Worm (Caenorhabditis elegans): Measurements from ENCODE around the gene mig-21.
A peak's percentile ranks its signal among the peaks of the same experiment; 100 is the strongest.

mig-21 gene

DNA sequence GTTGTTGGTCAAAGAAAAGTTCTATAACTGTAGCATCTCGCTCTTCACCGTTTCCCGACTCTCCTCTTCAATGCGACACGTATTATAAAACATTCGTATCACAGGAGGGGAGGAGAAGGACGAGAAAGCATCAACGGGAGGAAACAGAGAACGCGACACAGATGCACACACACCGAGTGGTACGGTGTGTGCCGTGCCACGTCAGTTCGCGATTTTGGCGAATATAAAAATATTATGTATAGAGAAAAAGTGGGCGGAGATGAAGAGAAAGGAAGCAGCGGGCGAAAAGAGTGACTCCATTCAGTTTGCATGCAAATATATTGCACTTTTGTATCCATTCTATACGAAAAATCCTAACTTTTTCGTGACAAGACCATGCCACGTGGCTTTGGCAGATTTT, 36.5 kb upstream of the mig-21 start (continued):
- TF ChIP-seq fkh-3 (tag; optimal IDR thresholded peaks at IDR 0.05) (no peak), hlh-26 (GFP tag; conservative IDR thresholded peaks at IDR 0.05) (no peak), pbrm-1 (GFP tag; IDR thresholded peaks at IDR 0.05) (no peak), nfya-1 (tag; optimal IDR thresholded peaks at IDR 0.05; ENCODE audit: borderline replicate concordance, insufficient read depth) (no peak), lsl-1 (GFP tag; optimal IDR thresholded peaks at IDR 0.05) (no peak), attf-3 (GFP tag; conservative IDR thresholded peaks at IDR 0.05) (no peak), madf-6 (GFP tag; IDR thresholded peaks at IDR 0.05) (peak; percentile 23; the same call in 1 of the 2 replicates), B0261.1 (tag; optimal IDR thresholded peaks at IDR 0.05) (no peak), sdz-38 (tag; optimal IDR thresholded peaks at IDR 0.05) (no peak), pha-4 (tag; optimal IDR thresholded peaks at IDR 0.05) (no peak), snpc-3.4 (tag; optimal IDR thresholded peaks at IDR 0.05) (peak; percentile 35), B0035.1 (tag; optimal IDR thresholded peaks at IDR 0.05) (no peak), madf-10 (tag; optimal IDR thresholded peaks at IDR 0.05) (no peak), Y95B8A.8 (GFP tag; IDR thresholded peaks at IDR 0.05) (no peak), ceh-58 (GFP tag; IDR thresholded peaks at IDR 0.05) (no peak), ZK185.1 (tag; optimal IDR thresholded peaks at IDR 0.05; ENCODE audit: poor library complexity, severe bottlenecking) (no peak), hrde-1 (tag; optimal IDR thresholded peaks at IDR 0.05; ENCODE audit: borderline replicate concordance) (peak; percentile 50), lin-35 (GFP tag; optimal IDR thresholded peaks at IDR 0.05) (no peak), T07F8.4 (tag; optimal IDR thresholded peaks at IDR 0.05) (no peak), cebp-2 (GFP tag; IDR thresholded peaks at IDR 0.05) (no peak), sea-2 (GFP tag; IDR thresholded peaks at IDR 0.05) (no peak), tbp1 (GFP tag; optimal IDR thresholded peaks at IDR 0.05) (no peak), mcd-1 (GFP tag; IDR thresholded peaks at IDR 0.05) (no peak), bed-2 (GFP tag; IDR thresholded peaks at IDR 0.05) (no peak), rcor-1 (GFP tag; IDR thresholded peaks at IDR 0.05) (no peak), F37B4.10 (GFP tag; IDR thresholded peaks at IDR 0.05) (no peak), rpc-1 (optimal IDR thresholded peaks at IDR 0.05) (no peak), rpc-1 (tag; optimal IDR thresholded peaks at IDR 0.05) (no peak), him-1 (tag; optimal IDR thresholded peaks at IDR 0.05) (no peak), hlh-12 (tag; optimal IDR thresholded peaks at IDR 0.05) (no peak), aptf-3 (GFP tag; IDR thresholded peaks at IDR 0.05) (no peak), akir-1 (GFP tag; optimal IDR thresholded peaks at IDR 0.05) (no peak), efl-1 (GFP tag; optimal IDR thresholded peaks at IDR 0.05) (no peak), zim-3 (tag; optimal IDR thresholded peaks at IDR 0.05) (no peak), atf-7 (tag; optimal IDR thresholded peaks at IDR 0.05) (no peak), C17E4.6 (GFP tag; IDR thresholded peaks at IDR 0.05) (no peak), K11D2.4 (GFP tag; IDR thresholded peaks at IDR 0.05) (no peak), attf-6 (GFP tag; IDR thresholded peaks at IDR 0.05) (no peak), sptf-2 (GFP tag; optimal IDR thresholded peaks at IDR 0.05) (no peak), egrh-3 (GFP tag; IDR thresholded peaks at IDR 0.05) (no peak), F57C9.4 (tag; optimal IDR thresholded peaks at IDR 0.05) (no peak), aptf-2 (GFP tag; conservative IDR thresholded peaks at IDR 0.05) (no peak), lag-1 (GFP tag; IDR thresholded peaks at IDR 0.05) (no peak), F55B11.4 (tag; optimal IDR thresholded peaks at IDR 0.05; ENCODE audit: borderline replicate concordance, insufficient read depth) (no peak), ztf-3 (GFP tag; optimal IDR thresholded peaks at IDR 0.05) (no peak), repo-1 (tag; optimal IDR thresholded peaks at IDR 0.05) (no peak), let-607 (tag; optimal IDR thresholded peaks at IDR 0.05) (peak; percentile 77 to 79), F52B5.7 (tag; optimal IDR thresholded peaks at IDR 0.05) (peak; percentile 3)
